Fruit fly (Drosophila melanogaster) whole organism, wandering third instar larva: ENCODE measurements around the gene CG15336.

ENCODE experiments used
- Abd-B ChIP-seq: fragments of >200 bp; optimal IDR thresholded peaks from 2 replicates; lab custom pipeline; 2017; ENCODE audit warnings: missing biosample characterization, missing genetic modification characterization
- CG32264 ChIP-seq: fragments of 200-800 bp; sonication (Bioruptor generic); optimal IDR thresholded peaks from 2 replicates; lab custom pipeline; 2016; ENCODE audit warnings: missing biosample characterization, missing genetic modification characterization
- CG9705 ChIP-seq: fragments of 200-800 bp; sonication (Bioruptor generic); optimal IDR thresholded peaks from 2 replicates; lab custom pipeline; 2018; ENCODE audit warnings: missing biosample characterization, mild to moderate bottlenecking, missing genetic modification characterization
- Dfd ChIP-seq: fragments of >200 bp; optimal IDR thresholded peaks from 2 replicates; lab custom pipeline; 2017; ENCODE audit warnings: missing biosample characterization, missing genetic modification characterization
- Dif ChIP-seq: fragments of 200-275, 200-300 bp; sonication (Bioruptor generic); optimal IDR thresholded peaks from 2 replicates; lab custom pipeline; 2018; ENCODE audit warnings: missing biosample characterization, missing genetic modification characterization; ENCODE audit not compliant: partially characterized antibody
- GATAd ChIP-seq: sonication (Bioruptor generic); optimal IDR thresholded peaks from 2 replicates; lab custom pipeline; 2016; ENCODE audit warnings: missing biosample characterization, missing genetic modification characterization
- HLH106 ChIP-seq: fragments of 200-800 bp; optimal IDR thresholded peaks from 3 replicates; lab custom pipeline; 2019; ENCODE audit warnings: missing biosample characterization, mild to moderate bottlenecking, missing genetic modification characterization, moderate library complexity
- Hnf4 ChIP-seq: fragments of 200-800 bp; sonication (Bioruptor generic); optimal IDR thresholded peaks from 2 replicates; lab custom pipeline; 2016; ENCODE audit warnings: missing biosample characterization, mild to moderate bottlenecking, missing genetic modification characterization
- Hr78 ChIP-seq: fragments of >200 bp; optimal IDR thresholded peaks from 2 replicates; lab custom pipeline; 2017; ENCODE audit warnings: missing biosample characterization, missing genetic modification characterization
- Jra ChIP-seq: sonication (Bioruptor generic); optimal IDR thresholded peaks from 2 replicates; lab custom pipeline; 2016; ENCODE audit warnings: missing biosample characterization, missing genetic modification characterization
- Myc ChIP-seq: fragments of >200 bp; optimal IDR thresholded peaks from 2 replicates; lab custom pipeline; 2017
- N ChIP-seq: fragments of >200 bp; optimal IDR thresholded peaks from 2 replicates; lab custom pipeline; 2018; ENCODE audit warnings: missing biosample characterization, missing external identifiers, missing genetic modification characterization
- OdsH ChIP-seq: fragments of 200-800 bp; sonication (Bioruptor generic); optimal IDR thresholded peaks from 2 replicates; lab custom pipeline; 2016; ENCODE audit warnings: missing biosample characterization, mild to moderate bottlenecking, missing genetic modification characterization
- Rel ChIP-seq, 2 experiments: fragments of 200-800 bp; sonication (Bioruptor generic) in 1 of 2; optimal IDR thresholded peaks; 2 replicates in 1 of 2; 3 replicates in 1 of 2; lab custom pipeline; 2016 to 2019; ENCODE audit warnings: mild to moderate bottlenecking in 2 of 2, missing biosample characterization in 2 of 2, missing genetic modification characterization in 2 of 2, moderate library complexity in 1 of 2
- Sp1 ChIP-seq: fragments of 200-800 bp; sonication (Bioruptor generic); optimal IDR thresholded peaks from 3 replicates; lab custom pipeline; 2019; ENCODE audit warnings: missing biosample characterization, mild to moderate bottlenecking, missing genetic modification characterization, moderate library complexity
- Vsx2 ChIP-seq: fragments of 200-300, 225-300 bp; sonication (Bioruptor generic); optimal IDR thresholded peaks from 2 replicates; lab custom pipeline; 2018; ENCODE audit warnings: missing biosample characterization, missing genetic modification characterization; ENCODE audit not compliant: partially characterized antibody
- br ChIP-seq: fragments of 200-800 bp; sonication (Bioruptor generic); optimal IDR thresholded peaks from 2 replicates; lab custom pipeline; 2016; ENCODE audit warnings: missing biosample characterization, missing genetic modification characterization
- brk ChIP-seq: fragments of 200-800 bp; sonication (Bioruptor generic); optimal IDR thresholded peaks from 2 replicates; lab custom pipeline; 2016; ENCODE audit warnings: missing biosample characterization, mild to moderate bottlenecking, missing genetic modification characterization
- dl ChIP-seq, 2 experiments: fragments of 175-275, 200-275 bp in 1 of 2; fragments of 200-275 bp in 1 of 2; sonication (Bioruptor generic); optimal IDR thresholded peaks; lab custom pipeline; 2018; ENCODE audit warnings: mild to moderate bottlenecking in 2 of 2, missing biosample characterization in 2 of 2, missing genetic modification characterization in 2 of 2, moderate library complexity in 2 of 2; ENCODE audit not compliant: partially characterized antibody in 2 of 2, insufficient read depth in 1 of 2
- dmrt93B ChIP-seq: fragments of 200-800 bp; sonication (Bioruptor generic); optimal IDR thresholded peaks from 2 replicates; lab custom pipeline; 2018; ENCODE audit warnings: missing biosample characterization, mild to moderate bottlenecking, missing genetic modification characterization
- dsf ChIP-seq: sonication (Bioruptor generic); optimal IDR thresholded peaks from 2 replicates; lab custom pipeline; 2016; ENCODE audit warnings: missing biosample characterization, missing genetic modification characterization, borderline replicate concordance
- ey ChIP-seq: fragments of 200-800 bp; sonication (Bioruptor generic); optimal IDR thresholded peaks from 2 replicates; lab custom pipeline; 2016; ENCODE audit warnings: missing biosample characterization, missing genetic modification characterization
- foxo ChIP-seq, 2 experiments: fragments of 200-800 bp; sonication (Bioruptor generic); optimal IDR thresholded peaks; 2 replicates in 1 of 2; 3 replicates in 1 of 2; lab custom pipeline; 2016 to 2017; ENCODE audit warnings: missing biosample characterization in 2 of 2, missing genetic modification characterization in 2 of 2
- fru ChIP-seq: fragments of 200-800 bp; sonication (Bioruptor generic); optimal IDR thresholded peaks from 3 replicates; lab custom pipeline; 2016; ENCODE audit warnings: missing biosample characterization, mild to moderate bottlenecking, missing genetic modification characterization
- h ChIP-seq: fragments of 200-800 bp; sonication (Bioruptor generic); optimal IDR thresholded peaks from 3 replicates; lab custom pipeline; 2016; ENCODE audit warnings: missing biosample characterization, mild to moderate bottlenecking, missing genetic modification characterization
- jim ChIP-seq: fragments of 175-275, 200-325 bp; sonication (Bioruptor generic); optimal IDR thresholded peaks from 2 replicates; lab custom pipeline; 2016; ENCODE audit warnings: missing biosample characterization, mild to moderate bottlenecking, missing genetic modification characterization
- lola ChIP-seq: fragments of >200 bp; optimal IDR thresholded peaks from 2 replicates; lab custom pipeline; 2017; ENCODE audit warnings: missing biosample characterization, missing genetic modification characterization
- pan ChIP-seq: fragments of >200 bp; optimal IDR thresholded peaks from 2 replicates; lab custom pipeline; 2017
- psq ChIP-seq: fragments of 200-800 bp; sonication (Bioruptor generic); optimal IDR thresholded peaks from 3 replicates; lab custom pipeline; 2017; ENCODE audit warnings: missing biosample characterization, mild to moderate bottlenecking, missing genetic modification characterization, moderate library complexity
- sage ChIP-seq: fragments of 200-800 bp; sonication (Bioruptor generic); optimal IDR thresholded peaks from 2 replicates; lab custom pipeline; 2016; ENCODE audit warnings: missing biosample characterization, mild to moderate bottlenecking, missing genetic modification characterization
- sv ChIP-seq: fragments of 200-800 bp; sonication (Bioruptor generic); optimal IDR thresholded peaks from 3 replicates; lab custom pipeline; 2016; ENCODE audit warnings: missing biosample characterization, missing genetic modification characterization
- tai ChIP-seq: sonication (Bioruptor generic); optimal IDR thresholded peaks from 2 replicates; lab custom pipeline; 2016; ENCODE audit warnings: missing biosample characterization, missing genetic modification characterization
- usp ChIP-seq: fragments of >200 bp; optimal IDR thresholded peaks from 2 replicates; lab custom pipeline; 2017; ENCODE audit warnings: missing biosample characterization, missing genetic modification characterization
- woc ChIP-seq: sonication (Bioruptor generic); optimal IDR thresholded peaks from 2 replicates; lab custom pipeline; 2016; ENCODE audit warnings: missing biosample characterization, mild to moderate bottlenecking, missing genetic modification characterization

CG15336 gene

DNA sequence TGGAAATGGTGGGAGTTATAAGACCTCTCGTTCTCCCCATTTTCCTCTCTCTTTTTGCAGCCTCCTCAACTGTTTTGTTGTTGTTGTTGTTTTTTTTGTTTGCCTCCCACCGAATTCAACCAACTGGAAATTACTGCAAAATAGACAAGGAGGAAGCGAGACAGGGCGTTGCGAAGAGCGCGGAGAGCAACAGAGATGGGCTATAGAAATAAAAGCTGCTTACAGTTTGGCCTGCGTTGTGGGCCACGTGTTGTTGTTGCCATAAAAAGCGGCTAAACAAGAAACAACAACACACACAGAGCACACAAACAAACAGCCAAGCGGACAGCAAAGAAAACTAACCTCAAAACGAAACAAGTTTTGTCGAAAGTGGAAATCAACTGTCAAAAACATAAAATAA is 46.8 kb downstream of the CG15336 start:
- no peak for TF ChIP-seq dl (GFP tag; optimal IDR thresholded peaks at IDR 0.05; lab: Kevin White, UChicago; ENCODE audit: insufficient read depth in 1 of 2, partially characterized antibody in 2 of 2)
- no peak for TF ChIP-seq Vsx2 (GFP tag; lab: Kevin White, UChicago)
- TF ChIP-seq lola (GFP tag; lab: Kevin White, UChicago), result no peak
- no peak for TF ChIP-seq dsf
- no peak for TF ChIP-seq Hnf4 (GFP tag; lab: Kevin White, UChicago)
- TF ChIP-seq foxo (GFP tag; optimal IDR thresholded peaks at IDR 0.05; lab: Kevin White, UChicago), result no peak
- no peak for TF ChIP-seq OdsH (GFP tag; lab: Kevin White, UChicago)
- no peak for TF ChIP-seq dmrt93B (GFP tag; lab: Kevin White, UChicago)
- TF ChIP-seq, all 38 proteins: peak for 0

DNA sequence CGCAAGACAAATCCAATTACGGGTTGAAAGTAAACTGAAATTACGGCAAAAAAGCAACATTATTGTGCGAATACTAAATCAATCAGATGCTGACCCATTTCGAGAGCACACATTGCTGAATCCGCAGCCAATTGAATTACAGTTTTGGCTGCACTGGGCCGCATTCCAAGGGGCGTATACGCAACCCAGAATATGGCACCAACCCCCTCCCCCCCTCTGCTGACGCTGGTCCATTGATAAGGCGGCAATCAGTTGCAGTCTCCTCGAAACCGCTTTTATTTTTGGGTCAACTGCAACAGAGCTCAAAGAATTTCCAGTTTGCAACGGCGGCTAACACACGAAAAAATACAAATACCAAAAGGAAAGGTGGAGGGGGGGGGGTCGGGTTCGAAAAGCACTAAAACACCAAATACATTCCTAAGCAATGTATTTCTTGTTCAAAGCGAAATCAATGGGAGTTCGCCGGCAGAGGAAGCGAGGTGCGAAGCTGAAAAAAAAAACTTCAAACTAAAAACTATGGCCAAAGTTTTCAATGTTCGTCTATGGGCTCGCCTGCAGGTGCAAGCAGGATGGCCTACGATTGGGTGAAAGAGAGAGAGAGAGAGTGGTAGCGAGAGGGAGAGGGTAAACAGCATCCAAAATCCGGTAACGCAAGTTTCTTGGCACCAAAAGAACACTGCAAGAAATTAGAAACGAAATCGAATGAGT is 47.9 kb downstream of the CG15336 start:
- TF ChIP-seq h (GFP tag; lab: Kevin White, UChicago), result no peak
- no peak for TF ChIP-seq OdsH (GFP tag; lab: Kevin White, UChicago)
- peak; percentile 72 for TF ChIP-seq GATAd (GFP tag; lab: Kevin White, UChicago)
- no peak for TF ChIP-seq HLH106 (tag; lab: Kevin White, UChicago)
- no peak for TF ChIP-seq ey (GFP tag; lab: Kevin White, UChicago)
- no peak for TF ChIP-seq fru (GFP tag; lab: Kevin White, UChicago)

DNA sequence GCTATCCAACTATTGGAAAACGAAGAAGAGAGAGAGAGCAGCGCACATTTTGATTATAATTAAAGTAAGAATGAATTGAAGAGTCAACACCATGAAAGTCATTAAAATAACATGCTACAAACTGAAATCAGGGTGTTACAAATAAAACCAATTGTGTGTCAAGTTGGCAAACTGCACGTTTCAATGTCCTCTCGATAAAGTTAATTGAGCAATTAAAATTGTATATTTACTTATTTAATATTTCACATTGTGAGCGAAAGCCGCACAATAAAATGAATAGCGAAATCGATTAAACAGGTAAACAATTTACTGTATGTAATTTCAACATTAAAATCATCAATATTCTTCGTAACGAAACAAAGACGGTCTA is 48.4 kb downstream of the CG15336 start:
- TF ChIP-seq Hnf4 (GFP tag; lab: Kevin White, UChicago) (no peak), Dif (GFP tag; lab: Kevin White, UChicago) (no peak), usp (no peak), GATAd (GFP tag; lab: Kevin White, UChicago) (peak; percentile 15), lola (GFP tag; lab: Kevin White, UChicago) (no peak), OdsH (GFP tag; lab: Kevin White, UChicago) (peak; percentile 9), ey (GFP tag; lab: Kevin White, UChicago) (no peak), psq (peak; percentile 7), fru (GFP tag; lab: Kevin White, UChicago) (no peak), Sp1 (GFP tag; lab: Kevin White, UChicago) (peak; percentile 37), woc (GFP tag; lab: Kevin White, UChicago) (no peak), dsf (no peak), brk (no peak), tai (GFP tag; lab: Kevin White, UChicago) (no peak), dl (GFP tag; optimal IDR thresholded peaks at IDR 0.05; lab: Kevin White, UChicago; ENCODE audit: insufficient read depth in 1 of 2, partially characterized antibody in 2 of 2) (no peak), Rel (GFP tag; optimal IDR thresholded peaks at IDR 0.05; lab: Kevin White, UChicago) (no peak), Rel (tag; optimal IDR thresholded peaks at IDR 0.05; lab: Kevin White, UChicago) (no peak), pan (lab: Kevin White, UChicago) (no peak), Myc (lab: Kevin White, UChicago) (no peak), Hr78 (GFP tag; lab: Kevin White, UChicago) (no peak), HLH106 (tag; lab: Kevin White, UChicago) (peak; percentile 31), CG32264 (GFP tag; lab: Kevin White, UChicago) (no peak), sage (GFP tag; lab: Kevin White, UChicago) (no peak), foxo (GFP tag; optimal IDR thresholded peaks at IDR 0.05; lab: Kevin White, UChicago) (peak in 1 of 2 experiments; percentile 19), Abd-B (GFP tag; lab: Kevin White, UChicago) (no peak), jim (GFP tag; lab: Kevin White, UChicago) (no peak), Dfd (GFP tag; lab: Kevin White, UChicago) (no peak), dmrt93B (GFP tag; lab: Kevin White, UChicago) (peak; percentile 10), sv (GFP tag; lab: Kevin White, UChicago) (no peak), CG9705 (GFP tag; lab: Kevin White, UChicago) (no peak), Vsx2 (GFP tag; lab: Kevin White, UChicago) (no peak), br (GFP tag; lab: Kevin White, UChicago) (no peak), h (GFP tag; lab: Kevin White, UChicago) (no peak), Jra (GFP tag; lab: Kevin White, UChicago) (no peak), N (no peak)
